Fruit fly (Drosophila melanogaster) whole organism, prepupa: Measurements from ENCODE around the gene CG11369.

ENCODE experiments used
- CG10631 ChIP-seq: fragments of 200-800 bp; sonication (Bioruptor generic); optimal IDR thresholded peaks from 2 replicates; lab custom pipeline; 2016; ENCODE audit warnings: missing biosample characterization, missing genetic modification characterization
- CG10669 ChIP-seq: fragments of 200-800 bp; sonication (Bioruptor generic); optimal IDR thresholded peaks from 3 replicates; lab custom pipeline; 2018; ENCODE audit warnings: missing biosample characterization, mild to moderate bottlenecking, missing genetic modification characterization, moderate library complexity
- CG11294 ChIP-seq: fragments of 200-800 bp; sonication (Bioruptor generic); IDR thresholded peaks from 2 replicates; pipeline ENCODE4 v1.3.6; 2022; ENCODE audit warnings: missing biosample characterization, missing genetic modification characterization
- CG11762 ChIP-seq: fragments of 200-800 bp; sonication (Bioruptor generic); optimal IDR thresholded peaks from 3 replicates; lab custom pipeline; 2016; ENCODE audit warnings: missing biosample characterization, missing genetic modification characterization; ENCODE audit not compliant: insufficient read depth
- CG11902 ChIP-seq: fragments of 200-800 bp; sonication (Bioruptor generic); optimal IDR thresholded peaks from 3 replicates; lab custom pipeline; 2016; ENCODE audit warnings: missing biosample characterization, missing genetic modification characterization
- CG15336 ChIP-seq: fragments of 200-800 bp; sonication (Bioruptor generic); IDR thresholded peaks from 2 replicates; pipeline ENCODE4 v1.3.6; 2022; ENCODE audit warnings: missing biosample characterization, missing genetic modification characterization
- CG3032 ChIP-seq: fragments of 200-800 bp; optimal IDR thresholded peaks from 2 replicates; lab custom pipeline; 2019; ENCODE audit warnings: missing biosample characterization, mild to moderate bottlenecking, missing genetic modification characterization, moderate library complexity
- CG31627 ChIP-seq: fragments of 200-800 bp; sonication (Bioruptor generic); optimal IDR thresholded peaks from 3 replicates; lab custom pipeline; 2016; ENCODE audit warnings: missing biosample characterization, missing genetic modification characterization
- CG32006 ChIP-seq: fragments of 200-800 bp; sonication (Bioruptor generic); optimal IDR thresholded peaks from 3 replicates; lab custom pipeline; 2017; ENCODE audit warnings: missing biosample characterization, mild to moderate bottlenecking, missing genetic modification characterization
- CG34406 ChIP-seq: fragments of 200-800 bp; sonication (Bioruptor generic); optimal IDR thresholded peaks from 3 replicates; lab custom pipeline; 2016; ENCODE audit warnings: missing biosample characterization, missing genetic modification characterization
- CG3919 ChIP-seq: fragments of 200-800 bp; sonication (Bioruptor generic); optimal IDR thresholded peaks from 3 replicates; lab custom pipeline; 2016; ENCODE audit warnings: missing biosample characterization, missing genetic modification characterization
- CG4318 ChIP-seq: fragments of 200-800 bp; sonication (Bioruptor generic); optimal IDR thresholded peaks from 3 replicates; lab custom pipeline; 2017; ENCODE audit warnings: missing biosample characterization, mild to moderate bottlenecking, missing genetic modification characterization
- CG6163 ChIP-seq: fragments of 200-800 bp; sonication (Bioruptor generic); IDR thresholded peaks from 3 replicates; pipeline ENCODE4 v1.3.6; 2022; ENCODE audit warnings: missing biosample characterization, missing genetic modification characterization
- CG6276 ChIP-seq: fragments of 200-800 bp; sonication (Bioruptor generic); optimal IDR thresholded peaks from 2 replicates; lab custom pipeline; 2017; ENCODE audit warnings: missing biosample characterization, mild to moderate bottlenecking, missing genetic modification characterization
- CG6792 ChIP-seq: fragments of 200-800 bp; sonication (Bioruptor generic); optimal IDR thresholded peaks from 3 replicates; lab custom pipeline; 2016; ENCODE audit warnings: missing biosample characterization, missing genetic modification characterization
- CG6808 ChIP-seq: fragments of 200-800 bp; sonication (Bioruptor generic); optimal IDR thresholded peaks from 3 replicates; lab custom pipeline; 2017; ENCODE audit warnings: missing biosample characterization, missing genetic modification characterization, mild to moderate bottlenecking, moderate library complexity, missing genetic modification reagents
- CG8119 ChIP-seq: fragments of 200-800 bp; sonication (Bioruptor generic); IDR thresholded peaks from 3 replicates; pipeline ENCODE4 v1.3.6; 2022; ENCODE audit warnings: missing biosample characterization, missing genetic modification characterization
- CG8632 ChIP-seq: fragments of 200-800 bp; sonication (Bioruptor generic); optimal IDR thresholded peaks from 3 replicates; lab custom pipeline; 2016; ENCODE audit warnings: missing biosample characterization, missing genetic modification characterization
- CG9139 ChIP-seq: fragments of 200-800 bp; sonication (Bioruptor generic); optimal IDR thresholded peaks from 3 replicates; lab custom pipeline; 2017; ENCODE audit warnings: missing biosample characterization, mild to moderate bottlenecking, missing genetic modification characterization
- Eip75B ChIP-seq: fragments of 200-800 bp; sonication (Bioruptor generic); optimal IDR thresholded peaks from 3 replicates; lab custom pipeline; 2016; ENCODE audit warnings: missing biosample characterization, missing genetic modification characterization
- Eip78C ChIP-seq: fragments of 200-800 bp; sonication (Bioruptor generic); peaks from one replicate; lab custom pipeline; 2016; ENCODE audit warnings: missing biosample characterization, missing genetic modification characterization
- Ets21C ChIP-seq: fragments of 200-800 bp; sonication (Bioruptor generic); optimal IDR thresholded peaks from 3 replicates; lab custom pipeline; 2016; ENCODE audit warnings: missing biosample characterization, missing genetic modification characterization
- Ets96B ChIP-seq: fragments of 200-800 bp; optimal IDR thresholded peaks from 2 replicates; lab custom pipeline; 2019; ENCODE audit warnings: missing biosample characterization, mild to moderate bottlenecking, missing genetic modification characterization, moderate library complexity
- Hr4 ChIP-seq: fragments of 200-800 bp; sonication (Bioruptor generic); optimal IDR thresholded peaks from 3 replicates; lab custom pipeline; 2016; ENCODE audit warnings: missing biosample characterization, missing genetic modification characterization
- Met ChIP-seq: fragments of 200-800 bp; sonication (Bioruptor generic); optimal IDR thresholded peaks from 3 replicates; lab custom pipeline; 2016; ENCODE audit warnings: missing biosample characterization, missing genetic modification characterization
- OdsH ChIP-seq: fragments of 200-800 bp; sonication (Bioruptor generic); optimal IDR thresholded peaks from 3 replicates; lab custom pipeline; 2016; ENCODE audit warnings: missing biosample characterization, missing genetic modification characterization
- Sox102F ChIP-seq: fragments of 200-800 bp; sonication (Bioruptor generic); optimal IDR thresholded peaks from 2 replicates; lab custom pipeline; 2016; ENCODE audit warnings: missing biosample characterization, mild to moderate bottlenecking, missing genetic modification characterization
- Sox15 ChIP-seq: fragments of 200-800 bp; sonication (Bioruptor generic); optimal IDR thresholded peaks from 3 replicates; lab custom pipeline; 2016; ENCODE audit warnings: missing biosample characterization, missing genetic modification characterization
- achi ChIP-seq: fragments of 200-800 bp; sonication (Bioruptor generic); optimal IDR thresholded peaks from 3 replicates; lab custom pipeline; 2016; ENCODE audit warnings: missing biosample characterization, missing genetic modification characterization
- acj6 ChIP-seq: fragments of 200-800 bp; sonication (Bioruptor generic); optimal IDR thresholded peaks from 3 replicates; lab custom pipeline; 2016; ENCODE audit warnings: missing biosample characterization, missing genetic modification characterization
- dac ChIP-seq: fragments of 200-800 bp; sonication (Bioruptor generic); optimal IDR thresholded peaks from 2 replicates; lab custom pipeline; 2017; ENCODE audit warnings: missing biosample characterization, mild to moderate bottlenecking, missing genetic modification characterization
- dsx ChIP-seq: fragments of 200-800 bp; optimal IDR thresholded peaks from 3 replicates; lab custom pipeline; 2019; ENCODE audit warnings: missing biosample characterization, mild to moderate bottlenecking, missing genetic modification characterization, moderate library complexity; ENCODE audit not compliant: poor library complexity, severe bottlenecking
- eg ChIP-seq: fragments of 200-800 bp; sonication (Bioruptor generic); IDR thresholded peaks from 3 replicates; pipeline ENCODE4 v1.3.6; 2022; ENCODE audit warnings: missing biosample characterization, missing genetic modification characterization
- fd59A ChIP-seq: fragments of 200-800 bp; sonication (Bioruptor generic); optimal IDR thresholded peaks from 2 replicates; lab custom pipeline; 2017; ENCODE audit warnings: missing biosample characterization, mild to moderate bottlenecking, missing genetic modification characterization, missing genetic modification reagents
- fd85E ChIP-seq: fragments of 200-800 bp; sonication (Bioruptor generic); optimal IDR thresholded peaks from 3 replicates; lab custom pipeline; 2016; ENCODE audit warnings: missing biosample characterization, missing genetic modification characterization
- lz ChIP-seq: fragments of 200-800 bp; sonication (Bioruptor generic); optimal IDR thresholded peaks from 3 replicates; lab custom pipeline; 2016; ENCODE audit warnings: missing biosample characterization, missing genetic modification characterization
- net ChIP-seq: fragments of 200-800 bp; sonication (Bioruptor generic); optimal IDR thresholded peaks from 3 replicates; lab custom pipeline; 2016; ENCODE audit warnings: missing biosample characterization, missing genetic modification characterization
- salr ChIP-seq, 2 experiments: fragments of 200-800 bp; sonication (Bioruptor generic); optimal IDR thresholded peaks; 3 replicates each; lab custom pipeline; 2016 to 2018; ENCODE audit warnings: missing biosample characterization in 2 of 2, missing genetic modification characterization in 2 of 2, mild to moderate bottlenecking in 1 of 2
- spab ChIP-seq: fragments of 200-800 bp; sonication (Bioruptor generic); optimal IDR thresholded peaks from 2 replicates; lab custom pipeline; 2017; ENCODE audit warnings: missing biosample characterization, mild to moderate bottlenecking, missing genetic modification characterization, missing genetic modification reagents
- ss ChIP-seq, 2 experiments: fragments of 200-800 bp; sonication (Bioruptor generic); optimal IDR thresholded peaks; 2 replicates in 1 of 2; 3 replicates in 1 of 2; lab custom pipeline; 2017 to 2018; ENCODE audit warnings: mild to moderate bottlenecking in 2 of 2, missing biosample characterization in 2 of 2, missing genetic modification characterization in 2 of 2, moderate library complexity in 1 of 2
- svp ChIP-seq: fragments of 200-800 bp; sonication (Bioruptor generic); peaks from one replicate; lab custom pipeline; 2016; ENCODE audit warnings: missing biosample characterization, missing genetic modification characterization
- topi ChIP-seq: fragments of 200-800 bp; sonication (Bioruptor generic); optimal IDR thresholded peaks from 3 replicates; lab custom pipeline; 2016; ENCODE audit warnings: missing biosample characterization, missing genetic modification characterization

The CG11369 gene

dm6 chrX:7537829-7538228 lies 36.3 kb upstream of the CG11369 start (continued):
- TF ChIP-seq OdsH (GFP tag; lab: Kevin White, UChicago): peak; percentile 25
- TF ChIP-seq fd85E (GFP tag; lab: Kevin White, UChicago): no peak
- peak; percentile 67 for TF ChIP-seq CG11902 (GFP tag; lab: Kevin White, UChicago)
- TF ChIP-seq CG11294 (GFP tag; lab: Robert Waterston, UW): no peak
- TF ChIP-seq ss (GFP tag; optimal IDR thresholded peaks at IDR 0.05; lab: Kevin White, UChicago): peak; percentile 32 to 64
- peak; percentile 54 for TF ChIP-seq Met (GFP tag; lab: Kevin White, UChicago)
- TF ChIP-seq Sox15: peak; percentile 26

dm6 chrX:7539126-7539525 lies 35.0 kb upstream of the CG11369 start:
- peak; percentile 34 for TF ChIP-seq Ets96B (tag; lab: Kevin White, UChicago)
- TF ChIP-seq OdsH (GFP tag; lab: Kevin White, UChicago): peak; percentile 4
- peak; percentile 75 for TF ChIP-seq CG15336
- no peak for TF ChIP-seq lz (GFP tag; lab: Kevin White, UChicago)
- no peak for TF ChIP-seq CG31627 (GFP tag; lab: Kevin White, UChicago)
- TF ChIP-seq CG10631 (GFP tag; lab: Kevin White, UChicago): peak; percentile 20
- TF ChIP-seq CG11762: peak; percentile 5
- TF ChIP-seq CG8119: peak; percentile 76
- TF ChIP-seq ss (GFP tag; optimal IDR thresholded peaks at IDR 0.05; lab: Kevin White, UChicago): peak in 1 of 2 experiments; percentile 9
- peak; percentile 23 for TF ChIP-seq net (GFP tag; lab: Kevin White, UChicago)
- peak; percentile 25 for TF ChIP-seq CG3032 (tag; lab: Kevin White, UChicago)
- peak; percentile 8 for TF ChIP-seq CG4318 (GFP tag; lab: Kevin White, UChicago)
- TF ChIP-seq eg: peak; percentile 43; the same call in 1 of the 3 replicates
- no peak for TF ChIP-seq dac (GFP tag; lab: Kevin White, UChicago)
- peak; percentile 28 for TF ChIP-seq CG10669 (GFP tag; lab: Kevin White, UChicago)
- no peak for TF ChIP-seq fd85E (GFP tag; lab: Kevin White, UChicago)
- TF ChIP-seq achi: peak; percentile 33
- peak; percentile 36 for TF ChIP-seq Hr4 (GFP tag; lab: Kevin White, UChicago)
- TF ChIP-seq CG3919 (GFP tag; lab: Kevin White, UChicago): peak; percentile 53
- TF ChIP-seq Eip78C (GFP tag; lab: Kevin White, UChicago): peak; percentile 65
- no peak for TF ChIP-seq CG11902 (GFP tag; lab: Kevin White, UChicago)
- TF ChIP-seq CG6163 (GFP tag; lab: Robert Waterston, UW): peak; percentile 80
- TF ChIP-seq acj6 (GFP tag; lab: Kevin White, UChicago): peak; percentile 10
- peak; percentile 24 for TF ChIP-seq CG32006 (GFP tag; lab: Kevin White, UChicago)
- peak; percentile 4 for TF ChIP-seq svp
- peak; percentile 56 for TF ChIP-seq Eip75B (GFP tag; lab: Kevin White, UChicago)

dm6 chrX:7540749-7541454 lies 33.2 kb upstream of the CG11369 start:
- peak; percentile 43 for TF ChIP-seq CG32006 (GFP tag; lab: Kevin White, UChicago)
- TF ChIP-seq svp: no peak
- peak; percentile 38 for TF ChIP-seq achi
- peak; percentile 42; the same call in 1 of the 2 replicates for TF ChIP-seq CG15336
- TF ChIP-seq acj6 (GFP tag; lab: Kevin White, UChicago): peak; percentile 26
- peak; percentile 17 for TF ChIP-seq CG3919 (GFP tag; lab: Kevin White, UChicago)
- no peak for TF ChIP-seq topi (GFP tag; lab: Kevin White, UChicago)
- peak; percentile 40 for TF ChIP-seq CG34406 (GFP tag; lab: Kevin White, UChicago)
- TF ChIP-seq Ets96B (tag; lab: Kevin White, UChicago): peak; percentile 78
- peak; percentile 65 for TF ChIP-seq spab (GFP tag; lab: Kevin White, UChicago)
- peak; percentile 71 for TF ChIP-seq dsx (GFP tag; lab: Kevin White, UChicago)
- TF ChIP-seq Sox102F: no peak
- peak; percentile 23 for TF ChIP-seq OdsH (GFP tag; lab: Kevin White, UChicago)
- TF ChIP-seq fd59A (GFP tag; lab: Kevin White, UChicago): peak; percentile 34
- peak; percentile 40 for TF ChIP-seq CG10631 (GFP tag; lab: Kevin White, UChicago)
- peak; percentile 13 for TF ChIP-seq CG11762
- TF ChIP-seq Ets21C: no peak
- TF ChIP-seq CG9139 (GFP tag; lab: Kevin White, UChicago): peak; percentile 56
- TF ChIP-seq CG6808: peak; percentile 67
- TF ChIP-seq dac (GFP tag; lab: Kevin White, UChicago): no peak
- no peak for TF ChIP-seq CG4318 (GFP tag; lab: Kevin White, UChicago)
- peak; percentile 46 for TF ChIP-seq CG10669 (GFP tag; lab: Kevin White, UChicago)
- TF ChIP-seq CG31627 (GFP tag; lab: Kevin White, UChicago): no peak
- TF ChIP-seq salr (GFP tag; optimal IDR thresholded peaks at IDR 0.05; lab: Kevin White, UChicago): peak in 1 of 2 experiments; percentile 21
- TF ChIP-seq lz (GFP tag; lab: Kevin White, UChicago): no peak
- TF ChIP-seq CG8119: peak; percentile 61
- peak; percentile 33 for TF ChIP-seq CG8632 (GFP tag; lab: Kevin White, UChicago)
- 0 out of 3 replicates have a peak, but pooled peaks have one; percentile 37 for TF ChIP-seq eg
- TF ChIP-seq CG6276 (GFP tag; lab: Kevin White, UChicago): peak; percentile 36
- TF ChIP-seq Eip78C (GFP tag; lab: Kevin White, UChicago): peak; percentile 55
- TF ChIP-seq ss (GFP tag; optimal IDR thresholded peaks at IDR 0.05; lab: Kevin White, UChicago): peak; percentile 70 to 82
- peak; percentile 31 for TF ChIP-seq net (GFP tag; lab: Kevin White, UChicago)
- TF ChIP-seq CG6792 (GFP tag; lab: Kevin White, UChicago): peak; percentile 19
